Worm (Caenorhabditis elegans): ENCODE measurements around the gene F07C6.6.

Gene F07C6.6

ce11 chrIV:12842121-12842520, 49.5 kb downstream of the F07C6.6 start:
- no peak for TF ChIP-seq attf-6 (GFP tag; IDR thresholded peaks at IDR 0.05)
- peak; percentile 66 for TF ChIP-seq F22D6.2 (tag; optimal IDR thresholded peaks at IDR 0.05)
- TF ChIP-seq F39B2.1 (GFP tag; IDR thresholded peaks at IDR 0.05), result no peak
- TF ChIP-seq lin-40 (tag; optimal IDR thresholded peaks at IDR 0.05), result peak; percentile 26
- peak; percentile 54 for TF ChIP-seq atf-7 (tag; optimal IDR thresholded peaks at IDR 0.05)
- no peak for TF ChIP-seq mcd-1 (GFP tag; IDR thresholded peaks at IDR 0.05)
- TF ChIP-seq ztf-22 (GFP tag; optimal IDR thresholded peaks at IDR 0.05), result peak; percentile 72
- TF ChIP-seq tbp1 (GFP tag; optimal IDR thresholded peaks at IDR 0.05), result peak; percentile 19
- peak; percentile 93 for TF ChIP-seq nhr-80 (tag; optimal IDR thresholded peaks at IDR 0.05)
- no peak for TF ChIP-seq cebp-1 (GFP tag; IDR thresholded peaks at IDR 0.05)
- peak; percentile 22 for TF ChIP-seq cebp-1 (tag; optimal IDR thresholded peaks at IDR 0.05)
- TF ChIP-seq B0019.2 (GFP tag; conservative IDR thresholded peaks at IDR 0.05), result no peak
- no peak for TF ChIP-seq madf-3 (GFP tag; IDR thresholded peaks at IDR 0.05)
- peak; percentile 26 for TF ChIP-seq madf-10 (tag; optimal IDR thresholded peaks at IDR 0.05)
- no peak for TF ChIP-seq athp-1 (tag; optimal IDR thresholded peaks at IDR 0.05)
- TF ChIP-seq C17E4.6 (GFP tag; IDR thresholded peaks at IDR 0.05), result no peak
- TF ChIP-seq ZK185.1 (tag; optimal IDR thresholded peaks at IDR 0.05; ENCODE audit: poor library complexity, severe bottlenecking), result peak; percentile 23
- peak; percentile 31 to 79 for TF ChIP-seq let-607 (tag; optimal IDR thresholded peaks at IDR 0.05)
- peak; percentile 82 for TF ChIP-seq unc-62 (GFP tag; optimal IDR thresholded peaks at IDR 0.05)
- no peak for TF ChIP-seq egl-18 (GFP tag; IDR thresholded peaks at IDR 0.05)
- peak; percentile 44 for TF ChIP-seq pha-4 (tag; optimal IDR thresholded peaks at IDR 0.05)
